Fruit fly (Drosophila melanogaster) whole organism, embryonic: Measurements from ENCODE around the gene mRpS9.

Source experiments
- Aef1 ChIP-seq: fragments of 200-800 bp; sonication (Bioruptor generic); IDR thresholded peaks from 3 replicates; pipeline ENCODE4 v1.3.6; 2022; ENCODE audit warnings: missing biosample characterization, missing genetic modification characterization
- Asciz ChIP-seq: fragments of 200-800 bp; sonication (Bioruptor generic); optimal IDR thresholded peaks from 2 replicates; lab custom pipeline; 2017; ENCODE audit warnings: missing biosample characterization, mild to moderate bottlenecking, missing genetic modification characterization, missing genetic modification reagents
- B-H2 ChIP-seq: fragments of 200-800 bp; sonication (Bioruptor generic); optimal IDR thresholded peaks from 2 replicates; lab custom pipeline; 2018; ENCODE audit warnings: missing biosample characterization, mild to moderate bottlenecking, missing genetic modification characterization
- CG14710 ChIP-seq: fragments of 200-800 bp; sonication (Bioruptor generic); optimal IDR thresholded peaks from 3 replicates; lab custom pipeline; 2019; ENCODE audit warnings: missing biosample characterization, mild to moderate bottlenecking, missing genetic modification characterization, moderate library complexity
- CG15011 ChIP-seq: fragments of 200-800 bp; sonication (Bioruptor generic); optimal IDR thresholded peaks from 3 replicates; lab custom pipeline; 2018; ENCODE audit warnings: missing biosample characterization, mild to moderate bottlenecking, missing genetic modification characterization
- CG1529 ChIP-seq: fragments of 200-800 bp; sonication (Bioruptor generic); optimal IDR thresholded peaks from 3 replicates; lab custom pipeline; 2018; ENCODE audit warnings: missing biosample characterization, missing genetic modification characterization
- CG15601 ChIP-seq: fragments of 200-800 bp; sonication (Bioruptor generic); optimal IDR thresholded peaks from 3 replicates; lab custom pipeline; 2019; ENCODE audit warnings: missing biosample characterization, mild to moderate bottlenecking, missing genetic modification characterization, moderate library complexity
- CG1647 ChIP-seq: fragments of 200-800 bp; sonication (Bioruptor generic); optimal IDR thresholded peaks from 3 replicates; lab custom pipeline; 2016; ENCODE audit warnings: missing biosample characterization, missing genetic modification characterization
- CG16815 ChIP-seq: fragments of 200-800 bp; sonication (Bioruptor generic); optimal IDR thresholded peaks from 3 replicates; lab custom pipeline; 2017; ENCODE audit warnings: missing biosample characterization, mild to moderate bottlenecking, missing genetic modification characterization
- CG2875 ChIP-seq: fragments of 200-800 bp; sonication (Bioruptor generic); optimal IDR thresholded peaks from 2 replicates; lab custom pipeline; 2017; ENCODE audit warnings: missing biosample characterization, mild to moderate bottlenecking, missing genetic modification characterization, missing genetic modification reagents
- CG33213 ChIP-seq: fragments of 200-800 bp; sonication (Bioruptor generic); optimal IDR thresholded peaks from 3 replicates; lab custom pipeline; 2016; ENCODE audit warnings: missing biosample characterization, missing genetic modification characterization
- CG34376 ChIP-seq: fragments of 200-800 bp; sonication (Bioruptor generic); optimal IDR thresholded peaks from 2 replicates; lab custom pipeline; 2018; ENCODE audit warnings: missing biosample characterization, mild to moderate bottlenecking, missing genetic modification characterization
- CG3995 ChIP-seq: fragments of 200-800 bp; sonication (Bioruptor generic); optimal IDR thresholded peaks from 3 replicates; lab custom pipeline; 2016; ENCODE audit warnings: missing biosample characterization, missing genetic modification characterization
- CG4282 ChIP-seq: fragments of 200-800 bp; sonication (Bioruptor generic); optimal IDR thresholded peaks from 2 replicates; lab custom pipeline; 2016; ENCODE audit warnings: missing biosample characterization, missing genetic modification characterization
- CG7987 ChIP-seq: fragments of 200-800 bp; sonication (Bioruptor generic); optimal IDR thresholded peaks from 2 replicates; lab custom pipeline; 2018; ENCODE audit warnings: missing biosample characterization, mild to moderate bottlenecking, missing genetic modification characterization, moderate library complexity
- CG8089 ChIP-seq: fragments of 200-800 bp; sonication (Bioruptor generic); optimal IDR thresholded peaks from 3 replicates; lab custom pipeline; 2016; ENCODE audit warnings: missing biosample characterization, missing genetic modification characterization
- CG9437 ChIP-seq: fragments of 200-800 bp; sonication (Bioruptor generic); optimal IDR thresholded peaks from 2 replicates; lab custom pipeline; 2018; ENCODE audit warnings: missing biosample characterization, mild to moderate bottlenecking, missing genetic modification characterization
- CG9797 ChIP-seq: fragments of 200-800 bp; sonication (Bioruptor generic); optimal IDR thresholded peaks from 3 replicates; lab custom pipeline; 2018; ENCODE audit warnings: missing biosample characterization, mild to moderate bottlenecking, missing genetic modification characterization
- CG9876 ChIP-seq: fragments of 200-800 bp; sonication (Bioruptor generic); optimal IDR thresholded peaks from 2 replicates; lab custom pipeline; 2016; ENCODE audit warnings: missing biosample characterization, missing genetic modification characterization
- CHES-1-like ChIP-seq: fragments of 200-800 bp; sonication (Bioruptor generic); optimal IDR thresholded peaks from 2 replicates; lab custom pipeline; 2016; ENCODE audit warnings: missing biosample characterization, missing genetic modification characterization
- CTCF ChIP-seq: fragments of 200-800 bp; sonication (Bioruptor generic); optimal IDR thresholded peaks from 2 replicates; lab custom pipeline; 2017; ENCODE audit warnings: missing biosample characterization, mild to moderate bottlenecking, missing genetic modification characterization, moderate library complexity
- Dp ChIP-seq: fragments of 200-800 bp; sonication (Bioruptor generic); optimal IDR thresholded peaks from 2 replicates; lab custom pipeline; 2018; ENCODE audit warnings: missing biosample characterization, mild to moderate bottlenecking, missing genetic modification characterization, moderate library complexity
- Elba2 ChIP-seq: fragments of 200-800 bp; sonication (Bioruptor generic); optimal IDR thresholded peaks from 3 replicates; lab custom pipeline; 2016; ENCODE audit warnings: missing biosample characterization, missing genetic modification characterization
- MESR4 ChIP-seq: fragments of 200-800 bp; sonication (Bioruptor generic); optimal IDR thresholded peaks from 2 replicates; lab custom pipeline; 2018; ENCODE audit warnings: missing biosample characterization, mild to moderate bottlenecking, missing genetic modification characterization, moderate library complexity
- NfI ChIP-seq: fragments of 200-800 bp; sonication (Bioruptor generic); optimal IDR thresholded peaks from 3 replicates; lab custom pipeline; 2018; ENCODE audit warnings: missing biosample characterization, mild to moderate bottlenecking, missing genetic modification characterization, moderate library complexity
- Optix ChIP-seq: fragments of 200-800 bp; sonication (Bioruptor generic); IDR thresholded peaks from 3 replicates; pipeline ENCODE4 v1.3.6; 2022; ENCODE audit warnings: missing biosample characterization, missing genetic modification characterization
- Scr ChIP-seq: fragments of 200-800 bp; sonication (Bioruptor generic); IDR thresholded peaks from 2 replicates; pipeline ENCODE4 v1.3.6; 2022; ENCODE audit warnings: missing biosample characterization, missing genetic modification characterization; ENCODE audit not compliant: partially characterized antibody
- Xbp1 ChIP-seq: fragments of 200-800 bp; sonication (Bioruptor generic); optimal IDR thresholded peaks from 3 replicates; lab custom pipeline; 2016; ENCODE audit warnings: missing biosample characterization, mild to moderate bottlenecking, missing genetic modification characterization
- ara ChIP-seq: fragments of 200-800 bp; sonication (Bioruptor generic); IDR thresholded peaks from 2 replicates; pipeline ENCODE4 v1.3.6; 2022; ENCODE audit warnings: missing biosample characterization, missing genetic modification characterization
- ase ChIP-seq: fragments of 200-800 bp; sonication (Bioruptor generic); IDR thresholded peaks from 3 replicates; pipeline ENCODE4 v1.3.6; 2022; ENCODE audit warnings: missing biosample characterization, missing genetic modification characterization
- cg ChIP-seq: fragments of 200-800 bp; sonication (Bioruptor generic); optimal IDR thresholded peaks from 3 replicates; lab custom pipeline; 2019; ENCODE audit warnings: missing biosample characterization, mild to moderate bottlenecking, missing genetic modification characterization, moderate library complexity
- chif ChIP-seq, 2 experiments: fragments of 200-800 bp; sonication (Bioruptor generic); optimal IDR thresholded peaks; 3 replicates each; lab custom pipeline; 2016; ENCODE audit warnings: missing biosample characterization in 2 of 2, missing genetic modification characterization in 2 of 2
- cwo ChIP-seq: fragments of 200-800 bp; sonication (Bioruptor generic); optimal IDR thresholded peaks from 3 replicates; lab custom pipeline; 2017; ENCODE audit warnings: missing biosample characterization, missing genetic modification characterization, mild to moderate bottlenecking, moderate library complexity, missing genetic modification reagents
- dimm ChIP-seq: fragments of 200-800 bp; sonication (Bioruptor generic); IDR thresholded peaks from 2 replicates; pipeline ENCODE4 v1.3.6; 2022; ENCODE audit warnings: missing biosample characterization, missing genetic modification characterization
- esg ChIP-seq: fragments of 200-800 bp; sonication (Bioruptor generic); conservative IDR thresholded peaks from 2 replicates; pipeline ENCODE4 v1.3.6; 2022; ENCODE audit warnings: missing biosample characterization, missing genetic modification characterization
- eyg ChIP-seq: fragments of 200-800 bp; sonication (Bioruptor generic); optimal IDR thresholded peaks from 3 replicates; lab custom pipeline; 2016; ENCODE audit warnings: missing biosample characterization, missing genetic modification characterization
- grau ChIP-seq: fragments of 200-800 bp; optimal IDR thresholded peaks from 3 replicates; lab custom pipeline; 2019; ENCODE audit warnings: missing biosample characterization, mild to moderate bottlenecking, missing genetic modification characterization, moderate library complexity
- jing ChIP-seq: fragments of 200-800 bp; sonication (Bioruptor generic); optimal IDR thresholded peaks from 2 replicates; lab custom pipeline; 2018; ENCODE audit warnings: missing biosample characterization, mild to moderate bottlenecking, missing genetic modification characterization
- jumu ChIP-seq: fragments of 200-800 bp; sonication (Bioruptor generic); optimal IDR thresholded peaks from 3 replicates; lab custom pipeline; 2016; ENCODE audit warnings: missing biosample characterization, missing genetic modification characterization
- pum ChIP-seq: fragments of 200-800 bp; sonication (Bioruptor generic); optimal IDR thresholded peaks from 2 replicates; lab custom pipeline; 2016; ENCODE audit warnings: missing biosample characterization, missing genetic modification characterization
- ranshi ChIP-seq: fragments of 200-800 bp; sonication (Bioruptor generic); IDR thresholded peaks from 2 replicates; pipeline ENCODE4 v1.3.6; 2022; ENCODE audit warnings: missing biosample characterization, missing genetic modification characterization
- repo ChIP-seq: fragments of 200-800 bp; sonication (Bioruptor generic); optimal IDR thresholded peaks from 2 replicates; lab custom pipeline; 2016; ENCODE audit warnings: missing biosample characterization, missing genetic modification characterization
- shn ChIP-seq: fragments of 200-800 bp; sonication (Bioruptor generic); optimal IDR thresholded peaks from 3 replicates; lab custom pipeline; 2016; ENCODE audit warnings: missing biosample characterization, missing genetic modification characterization
- sim ChIP-seq: fragments of 200-800 bp; sonication (Bioruptor generic); IDR thresholded peaks from 2 replicates; pipeline ENCODE4 v1.3.6; 2022; ENCODE audit warnings: missing biosample characterization, missing genetic modification characterization
- stc ChIP-seq: fragments of 200-800 bp; sonication (Bioruptor generic); IDR thresholded peaks from 2 replicates; pipeline ENCODE4 v1.3.6; 2022; ENCODE audit warnings: missing biosample characterization, missing genetic modification characterization
- tap ChIP-seq: fragments of 200-800 bp; optimal IDR thresholded peaks from 3 replicates; lab custom pipeline; 2019; ENCODE audit warnings: missing biosample characterization, mild to moderate bottlenecking, missing genetic modification characterization, moderate library complexity
- tgo ChIP-seq: fragments of 200-800 bp; sonication (Bioruptor generic); IDR thresholded peaks from 3 replicates; pipeline ENCODE4 v1.3.6; 2022; ENCODE audit warnings: missing biosample characterization, missing genetic modification characterization
- tna ChIP-seq: fragments of 200-800 bp; sonication (Bioruptor generic); IDR thresholded peaks from 2 replicates; pipeline ENCODE4 v1.3.6; 2022; ENCODE audit warnings: missing biosample characterization, missing genetic modification characterization; ENCODE audit not compliant: partially characterized antibody
- trh ChIP-seq: fragments of 200-800 bp; sonication (Bioruptor generic); optimal IDR thresholded peaks from 2 replicates; lab custom pipeline; 2016; ENCODE audit warnings: missing biosample characterization, missing genetic modification characterization
- wek ChIP-seq: fragments of 200-800 bp; sonication (Bioruptor generic); optimal IDR thresholded peaks from 3 replicates; lab custom pipeline; 2018; ENCODE audit warnings: missing biosample characterization, mild to moderate bottlenecking, missing genetic modification characterization, moderate library complexity
- wor ChIP-seq: fragments of 200-800 bp; sonication (Bioruptor generic); IDR thresholded peaks from 2 replicates; pipeline ENCODE4 v1.3.6; 2022; ENCODE audit warnings: missing biosample characterization, missing genetic modification characterization
- yki ChIP-seq: fragments of >200 bp; optimal IDR thresholded peaks from 3 replicates; lab custom pipeline; 2018
- zen ChIP-seq: fragments of 200-800 bp; sonication (Bioruptor generic); optimal IDR thresholded peaks from 3 replicates; lab custom pipeline; 2018; ENCODE audit warnings: missing biosample characterization, mild to moderate bottlenecking, missing genetic modification characterization, moderate library complexity

mRpS9 gene

DNA sequence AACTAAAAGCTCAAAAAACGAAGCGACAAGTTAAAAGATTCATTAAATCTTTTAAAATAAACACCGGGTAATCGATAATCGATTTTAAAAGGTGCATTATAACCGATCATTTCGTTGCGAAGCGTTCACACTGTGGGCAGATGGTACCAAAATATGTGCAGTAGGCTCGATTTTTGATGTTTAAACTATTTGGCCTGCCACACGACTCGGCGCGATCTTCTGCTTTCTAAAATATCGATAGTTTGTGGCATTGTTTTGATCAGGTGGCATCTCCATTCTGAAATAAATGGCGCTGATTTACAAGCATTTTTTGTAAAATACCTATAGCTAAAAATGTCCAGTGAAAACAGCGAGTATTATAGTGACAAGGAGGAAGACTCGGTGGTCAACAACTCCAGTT lies 17.7 kb upstream of the mRpS9 start, which contains the start of the genes CG10445 and lds (continued):
- TF ChIP-seq cwo (GFP tag; lab: Kevin White, UChicago) = no peak
- no peak for TF ChIP-seq CG15011
- TF ChIP-seq CG15601 (tag; lab: Kevin White, UChicago) = no peak
- no peak for TF ChIP-seq CG2875
- peak; percentile 43 for TF ChIP-seq zen (tag; lab: Kevin White, UChicago)
- TF ChIP-seq CG4282 = no peak
- peak; percentile 32 for TF ChIP-seq Xbp1 (GFP tag; lab: Kevin White, UChicago)
- TF ChIP-seq wor (GFP tag; lab: Robert Waterston, UW) = no peak
- TF ChIP-seq CG7987 (GFP tag; lab: Kevin White, UChicago) = no peak
- no peak for TF ChIP-seq tap (tag; lab: Kevin White, UChicago)
- no peak for TF ChIP-seq grau (tag; lab: Kevin White, UChicago)
- TF ChIP-seq pum (GFP tag; lab: Kevin White, UChicago) = no peak
- no peak for TF ChIP-seq yki (lab: Kevin White, UChicago)
- peak; percentile 23 for TF ChIP-seq CG33213
- peak; percentile 75 for TF ChIP-seq CG3995 (GFP tag; lab: Kevin White, UChicago)
- no peak for TF ChIP-seq wek (GFP tag; lab: Kevin White, UChicago)
- peak; percentile 33 for TF ChIP-seq CTCF (GFP tag; lab: Kevin White, UChicago)
- TF ChIP-seq eyg (GFP tag; lab: Kevin White, UChicago) = no peak
- TF ChIP-seq cg (GFP tag; lab: Kevin White, UChicago) = no peak
- TF ChIP-seq ase (GFP tag; lab: Robert Waterston, UW) = no peak
- TF ChIP-seq shn (GFP tag; lab: Kevin White, UChicago) = no peak
- no peak for TF ChIP-seq esg (GFP tag; lab: Robert Waterston, UW)
- peak in 1 of 2 experiments; percentile 4 for TF ChIP-seq chif (GFP tag; optimal IDR thresholded peaks at IDR 0.05; lab: Kevin White, UChicago)
- no peak for TF ChIP-seq CG34376 (GFP tag; lab: Kevin White, UChicago)
- TF ChIP-seq CG9437 = no peak
- TF ChIP-seq trh (GFP tag; lab: Kevin White, UChicago) = no peak
- peak; percentile 57 for TF ChIP-seq CG9797 (GFP tag; lab: Kevin White, UChicago)
- no peak for TF ChIP-seq jing (GFP tag; lab: Kevin White, UChicago)
- TF ChIP-seq dimm (GFP tag; lab: Robert Waterston, UW) = no peak
- TF ChIP-seq CG1529 (GFP tag; lab: Kevin White, UChicago) = no peak
- no peak for TF ChIP-seq CG16815 (GFP tag; lab: Kevin White, UChicago)
- TF ChIP-seq CG8089 (GFP tag; lab: Kevin White, UChicago) = no peak
- no peak for TF ChIP-seq Optix
- no peak for TF ChIP-seq Asciz
- peak; percentile 22 for TF ChIP-seq Elba2 (GFP tag; lab: Kevin White, UChicago)
- TF ChIP-seq MESR4 (GFP tag; lab: Kevin White, UChicago) = peak; percentile 47
- peak; percentile 87 for TF ChIP-seq Dp
- TF ChIP-seq B-H2 (GFP tag; lab: Kevin White, UChicago) = no peak
- TF ChIP-seq CG14710 (tag; lab: Kevin White, UChicago) = peak; percentile 64
- no peak for TF ChIP-seq stc (GFP tag; lab: Robert Waterston, UW)
- TF ChIP-seq ranshi (GFP tag; lab: Robert Waterston, UW) = no peak
- no peak for TF ChIP-seq sim (GFP tag; lab: Robert Waterston, UW)
- peak; percentile 67 for TF ChIP-seq jumu
- no peak for TF ChIP-seq CHES-1-like (GFP tag; lab: Kevin White, UChicago)
- TF ChIP-seq Aef1 (GFP tag; lab: Robert Waterston, UW) = no peak
- no peak for TF ChIP-seq repo (GFP tag; lab: Kevin White, UChicago)
- TF ChIP-seq Scr (GFP tag; lab: Robert Waterston, UW) = peak; percentile 84
- no peak for TF ChIP-seq NfI (GFP tag; lab: Kevin White, UChicago)
- no peak for TF ChIP-seq CG9876 (GFP tag; lab: Kevin White, UChicago)
- no peak for TF ChIP-seq tgo
- peak; percentile 89 for TF ChIP-seq tna
- TF ChIP-seq ara (GFP tag; lab: Robert Waterston, UW) = no peak
- TF ChIP-seq CG1647 (GFP tag; lab: Kevin White, UChicago) = no peak
